Fruit fly (Drosophila melanogaster) whole organism, embryonic: ENCODE results near the gene CG34136.

Experiments
- Ada2b ChIP-seq: fragments of 200-800 bp; sonication (Bioruptor generic); IDR thresholded peaks from 2 replicates; pipeline ENCODE4 v1.3.6; 2022; ENCODE audit warnings: missing biosample characterization, missing genetic modification characterization
- B-H2 ChIP-seq: fragments of 200-800 bp; sonication (Bioruptor generic); optimal IDR thresholded peaks from 2 replicates; lab custom pipeline; 2018; ENCODE audit warnings: missing biosample characterization, mild to moderate bottlenecking, missing genetic modification characterization
- BtbVII ChIP-seq: fragments of 200-800 bp; sonication (Bioruptor generic); optimal IDR thresholded peaks from 3 replicates; lab custom pipeline; 2017; ENCODE audit warnings: missing biosample characterization, mild to moderate bottlenecking, missing genetic modification characterization
- CG10979 ChIP-seq: fragments of 200-800 bp; sonication (Bioruptor generic); optimal IDR thresholded peaks from 2 replicates; lab custom pipeline; 2018; ENCODE audit warnings: missing biosample characterization, mild to moderate bottlenecking, missing genetic modification characterization, moderate library complexity
- CG14710 ChIP-seq: fragments of 200-800 bp; sonication (Bioruptor generic); optimal IDR thresholded peaks from 3 replicates; lab custom pipeline; 2019; ENCODE audit warnings: missing biosample characterization, mild to moderate bottlenecking, missing genetic modification characterization, moderate library complexity
- CG16815 ChIP-seq: fragments of 200-800 bp; sonication (Bioruptor generic); optimal IDR thresholded peaks from 3 replicates; lab custom pipeline; 2017; ENCODE audit warnings: missing biosample characterization, mild to moderate bottlenecking, missing genetic modification characterization
- CG17186 ChIP-seq: fragments of 200-800 bp; sonication (Bioruptor generic); optimal IDR thresholded peaks from 3 replicates; lab custom pipeline; 2017; ENCODE audit warnings: missing biosample characterization, missing genetic modification reagents, missing genetic modification characterization
- CG17912 ChIP-seq: fragments of 200-800 bp; sonication (Bioruptor generic); optimal IDR thresholded peaks from 2 replicates; lab custom pipeline; 2018; ENCODE audit warnings: missing biosample characterization, mild to moderate bottlenecking, missing genetic modification characterization
- CG31224 ChIP-seq: fragments of 200-800 bp; sonication (Bioruptor generic); IDR thresholded peaks from 2 replicates; pipeline ENCODE4 v1.3.6; 2022; ENCODE audit warnings: missing biosample characterization, missing genetic modification characterization
- CG3163 ChIP-seq: fragments of 200-800 bp; sonication (Bioruptor generic); optimal IDR thresholded peaks from 3 replicates; lab custom pipeline; 2016; ENCODE audit warnings: missing biosample characterization, missing genetic modification characterization
- CG3281 ChIP-seq: fragments of 200-800 bp; sonication (Bioruptor generic); optimal IDR thresholded peaks from 3 replicates; lab custom pipeline; 2017; ENCODE audit warnings: missing biosample characterization, mild to moderate bottlenecking, missing genetic modification characterization
- CG4617 ChIP-seq: fragments of 200-800 bp; sonication (Bioruptor generic); optimal IDR thresholded peaks from 3 replicates; lab custom pipeline; 2016; ENCODE audit warnings: missing biosample characterization, missing genetic modification characterization, borderline replicate concordance
- CG6254 ChIP-seq: fragments of 200-800 bp; sonication (Bioruptor generic); optimal IDR thresholded peaks from 3 replicates; lab custom pipeline; 2017; ENCODE audit warnings: mild to moderate bottlenecking, missing biosample characterization, missing genetic modification reagents, missing genetic modification characterization
- Chrac-16 ChIP-seq: fragments of 200-800 bp; sonication (Bioruptor generic); optimal IDR thresholded peaks from 3 replicates; lab custom pipeline; 2016; ENCODE audit warnings: missing biosample characterization, missing genetic modification characterization
- CrebB ChIP-seq: fragments of 200-800 bp; sonication (Bioruptor generic); optimal IDR thresholded peaks from 3 replicates; lab custom pipeline; 2018; ENCODE audit warnings: missing biosample characterization, mild to moderate bottlenecking, missing genetic modification characterization
- Dref ChIP-seq: fragments of 200-800 bp; sonication (Bioruptor generic); IDR thresholded peaks from 2 replicates; pipeline ENCODE4 v1.3.6; 2022; ENCODE audit warnings: missing biosample characterization, missing genetic modification characterization
- Fer1 ChIP-seq: fragments of 200-800 bp; sonication (Bioruptor generic); optimal IDR thresholded peaks from 2 replicates; lab custom pipeline; 2017; ENCODE audit warnings: missing biosample characterization, mild to moderate bottlenecking, missing genetic modification characterization
- Gug ChIP-seq: fragments of 200-800 bp; sonication (Bioruptor generic); IDR thresholded peaks from 4 replicates; pipeline ENCODE4 v1.3.6; 2022; ENCODE audit warnings: missing biosample characterization, missing genetic modification characterization
- Lhr ChIP-seq: fragments of 200-800 bp; sonication (Bioruptor generic); optimal IDR thresholded peaks from 3 replicates; lab custom pipeline; 2017; ENCODE audit warnings: mild to moderate bottlenecking, missing biosample characterization, missing genetic modification reagents, missing genetic modification characterization
- MESR4 ChIP-seq: fragments of 200-800 bp; sonication (Bioruptor generic); optimal IDR thresholded peaks from 2 replicates; lab custom pipeline; 2018; ENCODE audit warnings: missing biosample characterization, mild to moderate bottlenecking, missing genetic modification characterization, moderate library complexity
- Nf-YA ChIP-seq: fragments of 200-800 bp; sonication (Bioruptor generic); IDR thresholded peaks from 2 replicates; pipeline ENCODE4 v1.3.6; 2022; ENCODE audit warnings: missing biosample characterization, missing genetic modification characterization
- Nf-YC ChIP-seq: fragments of 200-800 bp; optimal IDR thresholded peaks from 3 replicates; lab custom pipeline; 2019; ENCODE audit warnings: missing biosample characterization, mild to moderate bottlenecking, missing genetic modification characterization, moderate library complexity
- Oaz ChIP-seq: fragments of 200-800 bp; sonication (Bioruptor generic); IDR thresholded peaks from 2 replicates; pipeline ENCODE4 v1.3.6; 2022; ENCODE audit warnings: missing biosample characterization, missing genetic modification characterization
- Sin3A ChIP-seq: fragments of >200 bp; optimal IDR thresholded peaks from 2 replicates; lab custom pipeline; 2018
- Sry-δ ChIP-seq: fragments of 200-800 bp; sonication (Bioruptor generic); optimal IDR thresholded peaks from 2 replicates; lab custom pipeline; 2016; ENCODE audit warnings: missing biosample characterization, missing genetic modification characterization
- Ssrp ChIP-seq: fragments of 200-800 bp; sonication (Bioruptor generic); optimal IDR thresholded peaks from 2 replicates; lab custom pipeline; 2018; ENCODE audit warnings: missing biosample characterization, mild to moderate bottlenecking, missing genetic modification characterization, moderate library complexity
- Tbp ChIP-seq: fragments of >200 bp; optimal IDR thresholded peaks from 2 replicates; lab custom pipeline; 2018; ENCODE audit warnings: missing biosample characterization, missing genetic modification characterization
- Trl ChIP-seq, 3 experiments: fragments of >200 bp in 2 of 3; fragments of 200-800 bp in 1 of 3; sonication (Bioruptor generic) in 1 of 3; optimal IDR thresholded peaks; 2 replicates in 1 of 3; 3 replicates in 2 of 3; lab custom pipeline; 2016 to 2017; ENCODE audit warnings: missing biosample characterization in 1 of 3, missing genetic modification characterization in 1 of 3
- Xbp1 ChIP-seq: fragments of 200-800 bp; sonication (Bioruptor generic); optimal IDR thresholded peaks from 3 replicates; lab custom pipeline; 2016; ENCODE audit warnings: missing biosample characterization, mild to moderate bottlenecking, missing genetic modification characterization
- bbx ChIP-seq: fragments of 200-800 bp; sonication (Bioruptor generic); IDR thresholded peaks from 2 replicates; pipeline ENCODE4 v1.3.6; 2022; ENCODE audit warnings: missing biosample characterization, missing genetic modification characterization; ENCODE audit not compliant: partially characterized antibody
- br ChIP-seq: fragments of >200 bp; optimal IDR thresholded peaks from 2 replicates; lab custom pipeline; 2017
- croc ChIP-seq: fragments of 200-800 bp; sonication (Bioruptor generic); conservative IDR thresholded peaks from 3 replicates; pipeline ENCODE4 v1.3.6; 2022; ENCODE audit warnings: missing biosample characterization, missing genetic modification characterization
- da ChIP-seq: fragments of 200-800 bp; sonication (Bioruptor generic); optimal IDR thresholded peaks from 2 replicates; lab custom pipeline; 2016; ENCODE audit warnings: missing biosample characterization, missing genetic modification characterization
- dm ChIP-seq: fragments of 200-800 bp; sonication (Bioruptor generic); optimal IDR thresholded peaks from 3 replicates; lab custom pipeline; 2016; ENCODE audit warnings: missing biosample characterization, missing genetic modification characterization
- eve ChIP-seq, 2 experiments: fragments of >200 bp; optimal IDR thresholded peaks; 2 replicates each; lab custom pipeline; 2017; ENCODE audit warnings: missing biosample characterization in 2 of 2, missing genetic modification characterization in 2 of 2
- hbn ChIP-seq: fragments of 200-800 bp; sonication (Bioruptor generic); IDR thresholded peaks from 2 replicates; pipeline ENCODE4 v1.3.6; 2022; ENCODE audit warnings: missing biosample characterization, missing genetic modification characterization; ENCODE audit not compliant: partially characterized antibody
- inv ChIP-seq: fragments of 200-800 bp; sonication (Bioruptor generic); IDR thresholded peaks from 2 replicates; pipeline ENCODE4 v1.3.6; 2022; ENCODE audit warnings: missing biosample characterization, missing genetic modification characterization; ENCODE audit not compliant: partially characterized antibody
- lbe ChIP-seq: fragments of 200-800 bp; sonication (Bioruptor generic); optimal IDR thresholded peaks from 2 replicates; lab custom pipeline; 2016; ENCODE audit warnings: missing biosample characterization, mild to moderate bottlenecking, missing genetic modification characterization
- mam ChIP-seq: fragments of 200-800 bp; sonication (Bioruptor generic); optimal IDR thresholded peaks from 3 replicates; lab custom pipeline; 2016; ENCODE audit warnings: missing biosample characterization, missing genetic modification characterization
- nmo ChIP-seq: fragments of 200-800 bp; sonication (Bioruptor generic); optimal IDR thresholded peaks from 2 replicates; lab custom pipeline; 2018; ENCODE audit warnings: missing biosample characterization, mild to moderate bottlenecking, missing genetic modification characterization, moderate library complexity
- onecut ChIP-seq: fragments of 200-800 bp; sonication (Bioruptor generic); IDR thresholded peaks from 2 replicates; pipeline ENCODE4 v1.3.6; 2022; ENCODE audit warnings: missing biosample characterization, missing genetic modification characterization
- psq ChIP-seq: fragments of 200-800 bp; sonication (Bioruptor generic); optimal IDR thresholded peaks from 2 replicates; lab custom pipeline; 2017; ENCODE audit warnings: missing biosample characterization, missing genetic modification characterization
- pzg ChIP-seq: fragments of 200-800 bp; sonication (Bioruptor generic); optimal IDR thresholded peaks from 3 replicates; lab custom pipeline; 2018; ENCODE audit warnings: missing biosample characterization, mild to moderate bottlenecking, missing genetic modification characterization, moderate library complexity
- sens ChIP-seq: fragments of 200-800 bp; sonication (Bioruptor generic); peaks from one replicate; lab custom pipeline; 2016; ENCODE audit warnings: missing biosample characterization, missing genetic modification characterization
- sens-2 ChIP-seq: fragments of 200-800 bp; sonication (Bioruptor generic); IDR thresholded peaks from 2 replicates; pipeline ENCODE4 v1.3.6; 2022; ENCODE audit warnings: missing biosample characterization, missing genetic modification characterization
- sim ChIP-seq: fragments of 200-800 bp; sonication (Bioruptor generic); IDR thresholded peaks from 2 replicates; pipeline ENCODE4 v1.3.6; 2022; ENCODE audit warnings: missing biosample characterization, missing genetic modification characterization
- ssp ChIP-seq: fragments of 200-800 bp; sonication (Bioruptor generic); IDR thresholded peaks from 2 replicates; pipeline ENCODE4 v1.3.6; 2022; ENCODE audit warnings: missing biosample characterization, missing genetic modification characterization
- sug ChIP-seq: fragments of 200-800 bp; optimal IDR thresholded peaks from 2 replicates; lab custom pipeline; 2019; ENCODE audit warnings: missing biosample characterization, mild to moderate bottlenecking, missing genetic modification characterization, moderate library complexity
- usp ChIP-seq: fragments of >200 bp; optimal IDR thresholded peaks from 2 replicates; lab custom pipeline; 2017; ENCODE audit warnings: missing biosample characterization, missing genetic modification characterization
- vnd ChIP-seq: fragments of 200-800 bp; sonication (Bioruptor generic); IDR thresholded peaks from 3 replicates; pipeline ENCODE4 v1.3.6; 2022; ENCODE audit warnings: missing biosample characterization, missing genetic modification characterization; ENCODE audit not compliant: partially characterized antibody

The CG34136 gene

dm6 chr2L:21141714-21142500 is 45.2 kb downstream of the CG34136 start, which contains the start of gene Dap160 (continued):
- peak; percentile 16 for TF ChIP-seq mam (GFP tag; lab: Kevin White, UChicago)
- peak; percentile 41 for TF ChIP-seq Fer1 (GFP tag; lab: Kevin White, UChicago)
- no peak for TF ChIP-seq nmo (GFP tag; lab: Kevin White, UChicago)
- no peak for TF ChIP-seq Sin3A
- TF ChIP-seq sens-2 (GFP tag; lab: Robert Waterston, UW): no peak
- TF ChIP-seq Nf-YA (GFP tag; lab: Robert Waterston, UW): no peak
- TF ChIP-seq Sry-δ (GFP tag; lab: Kevin White, UChicago): peak; percentile 50
- no peak; the same call in 1 of the 2 replicates for TF ChIP-seq ssp (GFP tag; lab: Robert Waterston, UW)
- no peak for TF ChIP-seq CG17912 (GFP tag; lab: Kevin White, UChicago)
- no peak for TF ChIP-seq psq (GFP tag; lab: Kevin White, UChicago)
- TF ChIP-seq CG10979 (tag; lab: Kevin White, UChicago): no peak
- TF ChIP-seq Dref (GFP tag; lab: Robert Waterston, UW): peak; percentile 82
- TF ChIP-seq bbx (GFP tag; lab: Robert Waterston, UW): peak; percentile 76
- TF ChIP-seq Ssrp (tag; lab: Kevin White, UChicago): no peak
- TF ChIP-seq pzg (GFP tag; lab: Kevin White, UChicago): peak; percentile 67
- TF ChIP-seq da (GFP tag; lab: Kevin White, UChicago): no peak
- peak; percentile 17 for TF ChIP-seq Xbp1
- peak; percentile 96 for TF ChIP-seq CG3163 (GFP tag; lab: Kevin White, UChicago)
- peak; percentile 21 for TF ChIP-seq CG3281 (GFP tag; lab: Kevin White, UChicago)
- peak; percentile 5 for TF ChIP-seq sug (tag; lab: Kevin White, UChicago)
- TF ChIP-seq br (lab: Kevin White, UChicago): no peak
- TF ChIP-seq MESR4 (GFP tag; lab: Kevin White, UChicago): peak; percentile 91
- no peak for TF ChIP-seq Chrac-16 (GFP tag; lab: Kevin White, UChicago)
- no peak for TF ChIP-seq CG17186 (GFP tag; lab: Kevin White, UChicago)
- TF ChIP-seq Lhr (GFP tag; lab: Kevin White, UChicago): peak; percentile 29
- TF ChIP-seq onecut: peak; percentile 79
- no peak for TF ChIP-seq usp (GFP tag; lab: Kevin White, UChicago)
- TF ChIP-seq Oaz (GFP tag; lab: Robert Waterston, UW): no peak
- peak; percentile 8 for TF ChIP-seq B-H2 (GFP tag; lab: Kevin White, UChicago)
- no peak for TF ChIP-seq CG16815 (GFP tag; lab: Kevin White, UChicago)
- no peak for TF ChIP-seq Ada2b (GFP tag; lab: Robert Waterston, UW)
- no peak for TF ChIP-seq croc (GFP tag; lab: Robert Waterston, UW)
- peak; percentile 67 for TF ChIP-seq hbn (GFP tag; lab: Robert Waterston, UW)
- TF ChIP-seq sim (GFP tag; lab: Robert Waterston, UW): no peak
- TF ChIP-seq CG6254 (GFP tag; lab: Kevin White, UChicago): no peak
- TF ChIP-seq CG14710 (tag; lab: Kevin White, UChicago): no peak
- TF ChIP-seq CG31224: no peak
- no peak for TF ChIP-seq dm (GFP tag; lab: Kevin White, UChicago)
- TF ChIP-seq CG4617: peak; percentile 80
- no peak for TF ChIP-seq Nf-YC
- TF ChIP-seq BtbVII (GFP tag; lab: Kevin White, UChicago): no peak
- TF ChIP-seq inv (GFP tag; lab: Robert Waterston, UW): peak; percentile 62; the same call in 1 of the 2 replicates
- TF ChIP-seq CrebB (tag; lab: Kevin White, UChicago): no peak
- peak; percentile 76 for TF ChIP-seq sens (GFP tag; lab: Kevin White, UChicago)
- TF ChIP-seq Trl (optimal IDR thresholded peaks at IDR 0.05; lab: Kevin White, UChicago): peak; percentile 80 to 89
- no peak for TF ChIP-seq Trl (GFP tag; optimal IDR thresholded peaks at IDR 0.05; lab: Kevin White, UChicago)
- no peak for TF ChIP-seq eve (GFP tag; optimal IDR thresholded peaks at IDR 0.05; lab: Kevin White, UChicago)
- TF ChIP-seq Tbp (GFP tag; lab: Kevin White, UChicago): no peak
- peak; percentile 64 for TF ChIP-seq vnd (GFP tag; lab: Robert Waterston, UW)
- TF ChIP-seq Gug (GFP tag; lab: Robert Waterston, UW): no peak
- peak; percentile 3 for TF ChIP-seq lbe (GFP tag; lab: Kevin White, UChicago)
